Worm (Caenorhabditis elegans): Measurements from ENCODE around the gene cnc-5.

ce11 chrV:1423338-1423737 is 21.8 kb upstream of the cnc-5 start:
- no peak for TF ChIP-seq aly-2 (tag; optimal IDR thresholded peaks at IDR 0.05)
- TF ChIP-seq gei-8 (GFP tag; optimal IDR thresholded peaks at IDR 0.05) = no peak
- no peak for TF ChIP-seq F49E8.2 (tag; optimal IDR thresholded peaks at IDR 0.05; ENCODE audit: borderline replicate concordance)

Measured in whole organism, L4 larva.